Fruit fly (Drosophila melanogaster) whole organism, embryonic: Measurements from ENCODE around the gene CG31176.
A peak's percentile ranks its signal among the peaks of the same experiment; 100 is the strongest.

Experiments
- Adf1 ChIP-seq: fragments of 200-800 bp; sonication (Bioruptor generic); IDR thresholded peaks from 2 replicates; pipeline ENCODE4 v1.3.6; 2022; ENCODE audit warnings: missing biosample characterization, missing genetic modification characterization
- C15 ChIP-seq: fragments of 200-800 bp; sonication (Bioruptor generic); IDR thresholded peaks from 3 replicates; pipeline ENCODE4 v1.3.6; 2022; ENCODE audit warnings: missing biosample characterization, missing genetic modification characterization
- CG10462 ChIP-seq: fragments of 200-800 bp; sonication (Bioruptor generic); optimal IDR thresholded peaks from 2 replicates; lab custom pipeline; 2016; ENCODE audit warnings: missing biosample characterization, missing genetic modification characterization
- CG12071 ChIP-seq: fragments of 200-800 bp; sonication (Bioruptor generic); optimal IDR thresholded peaks from 3 replicates; lab custom pipeline; 2018; ENCODE audit warnings: missing biosample characterization, mild to moderate bottlenecking, missing genetic modification characterization
- CG12391 ChIP-seq: fragments of 200-800 bp; sonication (Bioruptor generic); optimal IDR thresholded peaks from 3 replicates; lab custom pipeline; 2018; ENCODE audit warnings: missing biosample characterization, mild to moderate bottlenecking, missing genetic modification characterization, moderate library complexity
- CG13775 ChIP-seq: fragments of 200-800 bp; sonication (Bioruptor generic); optimal IDR thresholded peaks from 3 replicates; lab custom pipeline; 2017; ENCODE audit warnings: missing biosample characterization, mild to moderate bottlenecking, missing genetic modification characterization
- CG14014 ChIP-seq: fragments of 200-800 bp; sonication (Bioruptor generic); IDR thresholded peaks from 2 replicates; pipeline ENCODE4 v1.3.6; 2022; ENCODE audit warnings: missing biosample characterization, missing genetic modification characterization
- CG14860 ChIP-seq: fragments of 200-800 bp; sonication (Bioruptor generic); IDR thresholded peaks from 3 replicates; pipeline ENCODE4 v1.3.6; 2022; ENCODE audit warnings: missing biosample characterization, missing genetic modification characterization; ENCODE audit not compliant: partially characterized antibody
- CG15696 ChIP-seq: fragments of 200-800 bp; sonication (Bioruptor generic); optimal IDR thresholded peaks from 2 replicates; lab custom pipeline; 2019; ENCODE audit warnings: missing biosample characterization, mild to moderate bottlenecking, missing genetic modification characterization, moderate library complexity
- CG16815 ChIP-seq: fragments of 200-800 bp; sonication (Bioruptor generic); optimal IDR thresholded peaks from 3 replicates; lab custom pipeline; 2017; ENCODE audit warnings: missing biosample characterization, mild to moderate bottlenecking, missing genetic modification characterization
- CG17568 ChIP-seq: fragments of 200-800 bp; sonication (Bioruptor generic); optimal IDR thresholded peaks from 2 replicates; lab custom pipeline; 2018; ENCODE audit warnings: missing biosample characterization, mild to moderate bottlenecking, missing genetic modification characterization, moderate library complexity
- CG17912 ChIP-seq: fragments of 200-800 bp; sonication (Bioruptor generic); optimal IDR thresholded peaks from 2 replicates; lab custom pipeline; 2018; ENCODE audit warnings: missing biosample characterization, mild to moderate bottlenecking, missing genetic modification characterization
- CG18599 ChIP-seq: fragments of 200-800 bp; sonication (Bioruptor generic); optimal IDR thresholded peaks from 3 replicates; lab custom pipeline; 2017; ENCODE audit warnings: missing biosample characterization, missing genetic modification characterization, mild to moderate bottlenecking, moderate library complexity, missing genetic modification reagents
- CG2120 ChIP-seq: fragments of 200-800 bp; sonication (Bioruptor generic); optimal IDR thresholded peaks from 3 replicates; lab custom pipeline; 2016; ENCODE audit warnings: missing biosample characterization, missing genetic modification characterization
- CG42726 ChIP-seq: fragments of 200-800 bp; sonication (Bioruptor generic); IDR thresholded peaks from 2 replicates; pipeline ENCODE4 v1.3.6; 2022; ENCODE audit warnings: missing biosample characterization, missing genetic modification characterization; ENCODE audit not compliant: partially characterized antibody
- CG4424 ChIP-seq: fragments of 200-800 bp; sonication (Bioruptor generic); optimal IDR thresholded peaks from 3 replicates; lab custom pipeline; 2016; ENCODE audit warnings: missing biosample characterization, missing genetic modification characterization
- CG4854 ChIP-seq: fragments of 200-800 bp; sonication (Bioruptor generic); optimal IDR thresholded peaks from 2 replicates; lab custom pipeline; 2016; ENCODE audit warnings: missing biosample characterization, missing genetic modification characterization, inconsistent platforms
- CG8478 ChIP-seq: fragments of >200 bp; optimal IDR thresholded peaks from 2 replicates; lab custom pipeline; 2018
- CG8944 ChIP-seq: fragments of 200-800 bp; sonication (Bioruptor generic); optimal IDR thresholded peaks from 3 replicates; lab custom pipeline; 2016; ENCODE audit warnings: missing biosample characterization, missing genetic modification characterization
- CoRest ChIP-seq: fragments of 200-800 bp; sonication (Bioruptor generic); optimal IDR thresholded peaks from 3 replicates; lab custom pipeline; 2018; ENCODE audit warnings: missing biosample characterization, mild to moderate bottlenecking, missing genetic modification characterization, moderate library complexity
- Gug ChIP-seq: fragments of 200-800 bp; sonication (Bioruptor generic); IDR thresholded peaks from 4 replicates; pipeline ENCODE4 v1.3.6; 2022; ENCODE audit warnings: missing biosample characterization, missing genetic modification characterization
- HmgD ChIP-seq: fragments of 200-800 bp; sonication (Bioruptor generic); optimal IDR thresholded peaks from 3 replicates; lab custom pipeline; 2016; ENCODE audit warnings: missing biosample characterization, missing genetic modification characterization
- Hr39 ChIP-seq: fragments of >200 bp; optimal IDR thresholded peaks from 2 replicates; lab custom pipeline; 2017
- Mes4 ChIP-seq: fragments of 200-800 bp; sonication (Bioruptor generic); optimal IDR thresholded peaks from 2 replicates; lab custom pipeline; 2016; ENCODE audit warnings: missing biosample characterization, missing genetic modification characterization
- Oli ChIP-seq: fragments of 200-800 bp; sonication (Bioruptor generic); optimal IDR thresholded peaks from 2 replicates; lab custom pipeline; 2018; ENCODE audit warnings: missing biosample characterization, mild to moderate bottlenecking, missing genetic modification characterization, moderate library complexity
- Ravus ChIP-seq: fragments of 200-800 bp; sonication (Bioruptor generic); IDR thresholded peaks from 2 replicates; pipeline ENCODE4 v1.3.6; 2022; ENCODE audit warnings: missing biosample characterization, missing genetic modification characterization
- Taf1 ChIP-seq: fragments of 200-800 bp; sonication (Bioruptor generic); IDR thresholded peaks from 2 replicates; pipeline ENCODE4 v1.3.6; 2022; ENCODE audit warnings: missing biosample characterization, missing genetic modification characterization
- Xrp1 ChIP-seq: fragments of 200-800 bp; sonication (Bioruptor generic); IDR thresholded peaks from 2 replicates; pipeline ENCODE4 v1.3.6; 2022; ENCODE audit warnings: missing biosample characterization, missing genetic modification characterization
- ara ChIP-seq: fragments of 200-800 bp; sonication (Bioruptor generic); IDR thresholded peaks from 2 replicates; pipeline ENCODE4 v1.3.6; 2022; ENCODE audit warnings: missing biosample characterization, missing genetic modification characterization
- chinmo ChIP-seq: fragments of 200-800 bp; sonication (Bioruptor generic); IDR thresholded peaks from 4 replicates; pipeline ENCODE4 v1.3.6; 2022; ENCODE audit warnings: missing biosample characterization, missing genetic modification characterization; ENCODE audit not compliant: partially characterized antibody
- corto ChIP-seq: fragments of 200-800 bp; sonication (Bioruptor generic); optimal IDR thresholded peaks from 2 replicates; lab custom pipeline; 2016; ENCODE audit warnings: missing biosample characterization, mild to moderate bottlenecking, missing genetic modification characterization, moderate library complexity
- crol ChIP-seq: fragments of 200-800 bp; sonication (Bioruptor generic); IDR thresholded peaks from 2 replicates; pipeline ENCODE4 v1.3.6; 2022; ENCODE audit warnings: missing biosample characterization, missing genetic modification characterization
- cwo ChIP-seq: fragments of 200-800 bp; sonication (Bioruptor generic); optimal IDR thresholded peaks from 3 replicates; lab custom pipeline; 2017; ENCODE audit warnings: missing biosample characterization, missing genetic modification characterization, mild to moderate bottlenecking, moderate library complexity, missing genetic modification reagents
- dimm ChIP-seq: fragments of 200-800 bp; sonication (Bioruptor generic); IDR thresholded peaks from 2 replicates; pipeline ENCODE4 v1.3.6; 2022; ENCODE audit warnings: missing biosample characterization, missing genetic modification characterization
- disco-r ChIP-seq: fragments of 200-800 bp; sonication (Bioruptor generic); optimal IDR thresholded peaks from 2 replicates; lab custom pipeline; 2016; ENCODE audit warnings: missing biosample characterization, missing genetic modification characterization
- ind ChIP-seq: fragments of 200-800 bp; sonication (Bioruptor generic); optimal IDR thresholded peaks from 3 replicates; lab custom pipeline; 2016; ENCODE audit warnings: missing biosample characterization, missing genetic modification characterization
- kah ChIP-seq: fragments of 200-800 bp; sonication (Bioruptor generic); optimal IDR thresholded peaks from 2 replicates; lab custom pipeline; 2018; ENCODE audit warnings: missing biosample characterization, mild to moderate bottlenecking, missing genetic modification characterization
- kni ChIP-seq: fragments of 200-800 bp; sonication (Bioruptor generic); optimal IDR thresholded peaks from 3 replicates; lab custom pipeline; 2017; ENCODE audit warnings: mild to moderate bottlenecking, missing biosample characterization, missing genetic modification reagents, missing genetic modification characterization
- nerfin-2 ChIP-seq: fragments of 200-800 bp; sonication (Bioruptor generic); IDR thresholded peaks from 2 replicates; pipeline ENCODE4 v1.3.6; 2022; ENCODE audit warnings: missing biosample characterization, missing genetic modification characterization; ENCODE audit not compliant: partially characterized antibody
- odd ChIP-seq: fragments of 200-800 bp; sonication (Bioruptor generic); optimal IDR thresholded peaks from 2 replicates; lab custom pipeline; 2017; ENCODE audit warnings: missing biosample characterization, mild to moderate bottlenecking, missing genetic modification characterization
- phol ChIP-seq: fragments of 200-800 bp; sonication (Bioruptor generic); optimal IDR thresholded peaks from 3 replicates; lab custom pipeline; 2018; ENCODE audit warnings: missing biosample characterization, mild to moderate bottlenecking, missing genetic modification characterization, moderate library complexity
- psq ChIP-seq: fragments of 200-800 bp; sonication (Bioruptor generic); optimal IDR thresholded peaks from 2 replicates; lab custom pipeline; 2017; ENCODE audit warnings: missing biosample characterization, missing genetic modification characterization
- ranshi ChIP-seq: fragments of 200-800 bp; sonication (Bioruptor generic); IDR thresholded peaks from 2 replicates; pipeline ENCODE4 v1.3.6; 2022; ENCODE audit warnings: missing biosample characterization, missing genetic modification characterization
- sens-2 ChIP-seq: fragments of 200-800 bp; sonication (Bioruptor generic); IDR thresholded peaks from 2 replicates; pipeline ENCODE4 v1.3.6; 2022; ENCODE audit warnings: missing biosample characterization, missing genetic modification characterization
- tll ChIP-seq, 2 experiments: fragments of 200-800 bp in 1 of 2; fragments of >200 bp in 1 of 2; sonication (Bioruptor generic) in 1 of 2; optimal IDR thresholded peaks; 2 replicates each; lab custom pipeline; 2017 to 2019; ENCODE audit warnings: missing biosample characterization in 2 of 2, missing genetic modification characterization in 2 of 2, mild to moderate bottlenecking in 1 of 2, moderate library complexity in 1 of 2
- tna ChIP-seq: fragments of 200-800 bp; sonication (Bioruptor generic); IDR thresholded peaks from 2 replicates; pipeline ENCODE4 v1.3.6; 2022; ENCODE audit warnings: missing biosample characterization, missing genetic modification characterization; ENCODE audit not compliant: partially characterized antibody
- unc-4 ChIP-seq: fragments of 200-800 bp; sonication (Bioruptor generic); IDR thresholded peaks from 2 replicates; pipeline ENCODE4 v1.3.6; 2022; ENCODE audit warnings: missing biosample characterization, missing genetic modification characterization; ENCODE audit not compliant: partially characterized antibody
- usp ChIP-seq: fragments of >200 bp; optimal IDR thresholded peaks from 2 replicates; lab custom pipeline; 2017; ENCODE audit warnings: missing biosample characterization, missing genetic modification characterization
- wdn ChIP-seq: fragments of 200-800 bp; sonication (Bioruptor generic); IDR thresholded peaks from 2 replicates; pipeline ENCODE4 v1.3.6; 2022; ENCODE audit warnings: missing biosample characterization, missing genetic modification characterization
- wor ChIP-seq: fragments of 200-800 bp; sonication (Bioruptor generic); IDR thresholded peaks from 2 replicates; pipeline ENCODE4 v1.3.6; 2022; ENCODE audit warnings: missing biosample characterization, missing genetic modification characterization
- zfh1 ChIP-seq: fragments of 200-800 bp; sonication (Bioruptor generic); IDR thresholded peaks from 3 replicates; pipeline ENCODE4 v1.3.6; 2022; ENCODE audit warnings: missing biosample characterization, missing genetic modification characterization

Gene CG31176

dm6 chr3R:21660659-21661126 lies 58.8 kb downstream of the CG31176 start, which contains the start of gene E2f1 (continued):
- TF ChIP-seq CG42726 (GFP tag; lab: Robert Waterston, UW), result 0 out of 2 replicates have a peak, but pooled peaks have one; percentile 55
- TF ChIP-seq CG17912, result peak; percentile 45
- TF ChIP-seq wor (GFP tag; lab: Robert Waterston, UW), result no peak
- no peak for TF ChIP-seq Ravus (GFP tag; lab: Robert Waterston, UW)
- no peak for TF ChIP-seq Oli (tag; lab: Kevin White, UChicago)
- no peak for TF ChIP-seq CG8478 (lab: Kevin White, UChicago)
- no peak for TF ChIP-seq CG14014
- no peak for TF ChIP-seq CG16815 (GFP tag; lab: Kevin White, UChicago)
- no peak for TF ChIP-seq ind (GFP tag; lab: Kevin White, UChicago)
- no peak for TF ChIP-seq ara (GFP tag; lab: Robert Waterston, UW)
- no peak for TF ChIP-seq Gug (GFP tag; lab: Robert Waterston, UW)
- TF ChIP-seq Xrp1 (GFP tag; lab: Robert Waterston, UW), result no peak
- no peak for TF ChIP-seq usp (GFP tag; lab: Kevin White, UChicago)
- TF ChIP-seq cwo (GFP tag; lab: Kevin White, UChicago), result no peak
- TF ChIP-seq tll (GFP tag; optimal IDR thresholded peaks at IDR 0.05; lab: Kevin White, UChicago), result peak in 1 of 2 experiments; percentile 67
- TF ChIP-seq psq (GFP tag; lab: Kevin White, UChicago), result peak; percentile 13
- no peak for TF ChIP-seq CG8944 (GFP tag; lab: Kevin White, UChicago)
- no peak for TF ChIP-seq CG10462 (GFP tag; lab: Kevin White, UChicago)
- TF ChIP-seq nerfin-2, result peak; percentile 47
- no peak for TF ChIP-seq CG12071
- TF ChIP-seq CG12391 (tag; lab: Kevin White, UChicago), result peak; percentile 23
- TF ChIP-seq ranshi, result no peak
- no peak for TF ChIP-seq HmgD (GFP tag; lab: Kevin White, UChicago)
- no peak for TF ChIP-seq Adf1 (GFP tag; lab: Robert Waterston, UW)
- TF ChIP-seq corto, result no peak
- peak; percentile 21 for TF ChIP-seq CG13775 (GFP tag; lab: Kevin White, UChicago)
- no peak for TF ChIP-seq crol (GFP tag; lab: Robert Waterston, UW)
- TF ChIP-seq phol (tag; lab: Kevin White, UChicago), result peak; percentile 8
- no peak for TF ChIP-seq disco-r
- peak; percentile 20 for TF ChIP-seq CoRest
- TF ChIP-seq wdn, result no peak
- peak; percentile 80 for TF ChIP-seq unc-4 (GFP tag; lab: Robert Waterston, UW)
- TF ChIP-seq kni (GFP tag; lab: Kevin White, UChicago), result peak; percentile 37
- TF ChIP-seq CG14860 (GFP tag; lab: Robert Waterston, UW), result peak; percentile 50; the same call in 1 of the 3 replicates
- TF ChIP-seq Taf1 (GFP tag; lab: Robert Waterston, UW), result no peak
- TF ChIP-seq sens-2 (GFP tag; lab: Robert Waterston, UW), result no peak
- TF ChIP-seq tna (GFP tag; lab: Robert Waterston, UW), result no peak; the same call in 1 of the 2 replicates
- TF ChIP-seq CG15696 (tag; lab: Kevin White, UChicago), result no peak
- TF ChIP-seq CG18599 (GFP tag; lab: Kevin White, UChicago), result no peak
- no peak for TF ChIP-seq Mes4 (GFP tag; lab: Kevin White, UChicago)
- TF ChIP-seq CG4424 (GFP tag; lab: Kevin White, UChicago), result no peak
- no peak for TF ChIP-seq dimm (GFP tag; lab: Robert Waterston, UW)
- TF ChIP-seq chinmo (GFP tag; lab: Robert Waterston, UW), result peak; percentile 75; the same call in 2 of the 4 replicates
- no peak for TF ChIP-seq CG2120 (GFP tag; lab: Kevin White, UChicago)
- TF ChIP-seq CG17568 (GFP tag; lab: Kevin White, UChicago), result peak; percentile 53
- no peak for TF ChIP-seq CG4854
- no peak for TF ChIP-seq odd (GFP tag; lab: Kevin White, UChicago)
- no peak for TF ChIP-seq zfh1 (GFP tag; lab: Robert Waterston, UW)
- no peak for TF ChIP-seq Hr39 (lab: Kevin White, UChicago)
- TF ChIP-seq C15 (GFP tag; lab: Robert Waterston, UW), result no peak
- peak; percentile 58 for TF ChIP-seq kah
